Worm (Caenorhabditis elegans) whole organism, early embryonic: ENCODE results near the gene gtf-2H2C.

Source experiments
- B0310.2 ChIP-seq: sonication (generic microtip); optimal IDR thresholded peaks from 2 replicates; lab custom pipeline; 2016; ENCODE audit warnings: mild to moderate bottlenecking, missing genetic modification characterization, missing compliant biosample characterization
- F13C5.2 ChIP-seq: sonication (generic microtip); optimal IDR thresholded peaks from 2 replicates; lab custom pipeline; 2017; ENCODE audit warnings: mild to moderate bottlenecking, missing genetic modification characterization, inconsistent platforms, missing compliant biosample characterization
- aly-1 ChIP-seq: sonication (generic microtip); optimal IDR thresholded peaks from 2 replicates; lab custom pipeline; 2016; ENCODE audit warnings: missing genetic modification characterization, missing compliant biosample characterization
- ama-1 ChIP-seq: fragments of 150-350 bp; optimal IDR thresholded peaks from 2 replicates; lab custom pipeline; 2014
- ceh-13 ChIP-seq: fragments of 200-800 bp; sonication (Bioruptor generic); optimal IDR thresholded peaks from 2 replicates; lab custom pipeline; 2018; ENCODE audit warnings: mild to moderate bottlenecking, missing genetic modification characterization, missing compliant biosample characterization
- ceh-36 ChIP-seq: sonication (generic microtip); optimal IDR thresholded peaks from 2 replicates; lab custom pipeline; 2016; ENCODE audit warnings: missing genetic modification characterization, inconsistent platforms, missing compliant biosample characterization
- ets-7 ChIP-seq: sonication (generic microtip); optimal IDR thresholded peaks from 2 replicates; lab custom pipeline; 2016; ENCODE audit warnings: missing genotype, missing genetic modification characterization, missing compliant biosample characterization
- flt-1 ChIP-seq: fragments of 200-800 bp; sonication (Bioruptor generic); IDR thresholded peaks from 2 replicates; pipeline ENCODE4 v1.3.6; 2022; ENCODE audit warnings: missing genetic modification characterization, missing compliant biosample characterization
- hmbx-1 ChIP-seq: sonication (generic microtip); optimal IDR thresholded peaks from 2 replicates; lab custom pipeline; 2016; ENCODE audit warnings: mild to moderate bottlenecking, missing genetic modification characterization, missing compliant biosample characterization
- hmg-4 ChIP-seq: fragments of 200-800 bp; sonication (Bioruptor generic); optimal IDR thresholded peaks from 2 replicates; lab custom pipeline; 2018; ENCODE audit warnings: mild to moderate bottlenecking, missing genetic modification characterization, missing compliant biosample characterization
- hnd-1 ChIP-seq: sonication (generic microtip); optimal IDR thresholded peaks from 2 replicates; lab custom pipeline; 2016; ENCODE audit warnings: missing genetic modification characterization, missing compliant biosample characterization
- pes-1 ChIP-seq: fragments of 200-800 bp; sonication (Bioruptor generic); IDR thresholded peaks from 2 replicates; pipeline ENCODE4 v1.3.6; 2022; ENCODE audit warnings: missing genetic modification reagents, missing genetic modification characterization, missing compliant biosample characterization
- scrt-1 ChIP-seq: fragments of 200-800 bp; sonication (Bioruptor generic); IDR thresholded peaks from 2 replicates; pipeline ENCODE4 v1.3.6; 2022; ENCODE audit warnings: missing genetic modification characterization, missing compliant biosample characterization
- sea-1 ChIP-seq: fragments of 200-800 bp; sonication (Bioruptor generic); conservative IDR thresholded peaks from 2 replicates; pipeline ENCODE4 v1.3.6; 2022; ENCODE audit warnings: missing genetic modification characterization, missing compliant biosample characterization
- tbx-11 ChIP-seq: fragments of 200-800 bp; sonication (Bioruptor generic); IDR thresholded peaks from 2 replicates; pipeline ENCODE4 v1.3.6; 2022; ENCODE audit warnings: missing genetic modification characterization, missing compliant biosample characterization
- tbx-37 ChIP-seq: fragments of 200-800 bp; sonication (Bioruptor generic); conservative IDR thresholded peaks from 2 replicates; pipeline ENCODE4 v1.3.6; 2022; ENCODE audit warnings: missing genetic modification reagents, missing genetic modification characterization, missing compliant biosample characterization

The gtf-2H2C gene

DNA sequence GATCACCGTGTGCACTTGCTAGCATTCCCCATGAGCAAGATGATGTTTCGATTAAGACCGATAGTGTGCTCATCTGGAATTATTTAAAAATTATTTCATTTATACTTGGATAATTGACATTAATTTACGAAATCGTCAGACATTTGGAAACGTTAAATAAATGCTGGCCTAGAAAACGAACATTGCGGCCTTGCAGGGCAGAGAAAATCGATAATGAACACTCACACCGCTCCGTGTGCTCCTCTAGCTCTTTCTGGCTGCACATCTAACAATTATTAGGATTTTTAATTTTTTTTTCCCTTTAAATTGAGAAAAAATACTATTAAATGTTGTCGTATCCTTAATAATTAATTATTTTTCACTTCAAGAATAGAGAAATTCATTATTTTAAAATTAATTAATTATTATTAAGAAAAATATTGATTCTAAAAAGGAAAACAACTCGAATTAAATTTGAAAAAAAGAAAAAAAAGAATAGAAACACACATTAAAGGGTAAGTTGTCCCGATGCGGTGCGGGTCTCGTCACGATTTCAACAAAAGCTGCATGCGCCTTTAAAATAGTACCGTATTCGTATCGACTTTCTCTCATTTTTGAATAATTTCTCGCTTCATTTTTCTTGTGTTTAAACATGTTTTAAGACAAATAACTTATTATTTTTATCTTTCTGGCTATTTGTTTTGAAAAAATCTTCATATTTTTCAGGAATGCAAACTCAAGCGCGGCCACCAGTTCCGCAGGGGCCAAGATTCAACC lies 29.7 kb upstream of the gtf-2H2C start, which contains the start of the genes gtf-2H3 and ham-3:
gtf-2H3 (minus strand) TSS at position 73 of the 756 bp plus-strand sequence.
ham-3 (plus strand) TSS at position 706 of the 756 bp plus-strand sequence.
- TF ChIP-seq flt-1 (GFP tag; lab: Robert Waterston, UW) = no peak
- TF ChIP-seq pes-1 = 0 out of 2 replicates have a peak, but pooled peaks have one; percentile 48

DNA sequence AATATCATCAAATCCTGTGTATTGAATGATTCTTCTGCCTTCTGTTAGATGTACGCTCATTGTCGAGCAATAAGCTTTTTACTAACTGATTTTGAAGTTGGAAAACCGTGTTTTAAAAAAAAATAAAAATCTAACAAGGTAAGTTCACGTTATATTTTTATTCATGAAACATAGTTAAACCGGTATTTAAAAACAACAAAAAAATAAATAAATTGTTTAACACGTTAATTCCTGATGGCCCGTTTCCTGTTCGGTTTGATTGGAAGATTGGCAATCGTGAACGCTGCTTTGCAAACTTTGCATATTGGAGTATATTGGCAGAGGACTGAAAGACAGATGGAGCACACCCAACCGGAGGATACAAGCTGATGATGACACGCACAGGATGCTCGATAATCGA lies 28.2 kb upstream of the gtf-2H2C start, which contains the start of gene ZK1128.3:
ZK1128.3 (minus strand) TSS at position 101 of the 400 bp plus-strand sequence.
- no peak for TF ChIP-seq scrt-1 (GFP tag; lab: Robert Waterston, UW)
- TF ChIP-seq tbx-37 = no peak
- TF ChIP-seq F13C5.2 (tag; lab: Kevin White, UChicago) = no peak
- TF ChIP-seq ets-7 (tag; lab: Kevin White, UChicago) = no peak
- no peak for TF ChIP-seq flt-1 (GFP tag; lab: Robert Waterston, UW)

DNA sequence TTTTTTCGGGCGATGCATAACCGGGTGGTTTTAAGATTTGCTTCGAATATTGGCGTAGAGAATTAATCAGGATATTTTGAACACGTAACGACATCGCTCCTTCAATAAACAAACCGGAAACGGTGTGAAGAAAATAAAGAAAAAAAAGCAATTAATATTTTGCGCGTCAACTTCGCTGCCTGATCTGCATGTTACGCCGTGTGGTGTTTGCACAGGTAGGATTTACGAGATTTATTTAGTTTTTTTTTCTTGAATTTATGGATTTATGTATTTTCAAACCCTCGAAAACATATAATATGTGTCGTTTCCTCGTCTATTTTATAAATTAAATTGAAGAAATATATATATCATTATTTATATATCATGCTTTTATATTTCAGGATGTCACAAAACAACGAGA lies 24.1 kb upstream of the gtf-2H2C start, which contains the start of the genes ZK1128.1 and mett-10:
ZK1128.1 (minus strand) TSS at position 99 of the 400 bp plus-strand sequence.
mett-10 (plus strand) TSS at position 375 of the 400 bp plus-strand sequence.
- TF ChIP-seq ceh-13 (GFP tag; lab: Kevin White, UChicago) (no peak), hmbx-1 (no peak), sea-1 (GFP tag; lab: Robert Waterston, UW) (no peak), tbx-37 (no peak), ama-1 (lab: Kevin White, UChicago) (no peak), aly-1 (no peak), B0310.2 (no peak)

DNA sequence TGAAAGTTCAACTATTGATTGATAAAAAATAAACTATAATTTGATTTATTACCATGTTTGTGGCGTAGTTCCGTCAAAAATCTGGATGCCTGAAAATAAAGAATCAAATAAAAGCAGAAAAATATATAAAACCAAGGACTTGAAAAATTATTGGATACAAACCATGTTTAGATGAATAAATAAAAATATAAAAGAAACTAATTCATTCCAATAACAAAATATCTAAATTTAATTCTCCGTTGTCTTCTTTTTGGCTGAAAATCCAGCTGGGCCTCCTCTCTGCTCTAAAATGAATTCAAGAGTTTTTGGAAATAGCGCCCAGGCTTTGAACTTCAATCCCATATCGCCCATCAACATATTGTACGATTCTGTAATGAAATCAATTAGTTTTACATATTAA lies 22.4 kb upstream of the gtf-2H2C start, which contains the start of gene vps-29:
vps-29 (minus strand) TSS at position 101 of the 400 bp plus-strand sequence.
- TF ChIP-seq B0310.2 (no peak), hmg-4 (GFP tag; lab: Kevin White, UChicago) (no peak), ama-1 (lab: Kevin White, UChicago) (no peak), ets-7 (tag; lab: Kevin White, UChicago) (no peak), ceh-13 (GFP tag; lab: Kevin White, UChicago) (no peak), F13C5.2 (tag; lab: Kevin White, UChicago) (no peak), sea-1 (GFP tag; lab: Robert Waterston, UW) (no peak)

DNA sequence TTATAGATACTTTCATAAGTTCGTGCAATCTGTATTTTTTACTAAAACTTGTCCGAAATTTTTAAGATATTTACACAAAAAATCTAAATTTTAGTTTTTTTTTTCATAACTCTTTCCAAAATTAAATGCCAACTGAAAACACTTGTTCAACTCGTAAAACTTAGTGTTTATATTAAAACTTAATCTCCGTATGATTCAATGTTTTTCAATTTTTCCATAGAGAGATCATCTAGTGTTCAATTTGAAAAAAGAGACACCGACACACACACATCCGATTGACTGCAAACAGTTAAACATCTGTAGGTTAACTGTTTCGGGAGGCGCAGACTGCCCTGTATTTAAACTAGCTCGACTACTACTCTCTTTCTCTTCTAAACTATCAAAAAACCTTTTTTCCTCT lies 18.4 kb upstream of the gtf-2H2C start, which contains the start of gene T16H12.9:
T16H12.9 (plus strand) TSS at position 301 of the 400 bp plus-strand sequence.
- TF ChIP-seq ets-7 (tag; lab: Kevin White, UChicago) (no peak), scrt-1 (GFP tag; lab: Robert Waterston, UW) (no peak)

DNA sequence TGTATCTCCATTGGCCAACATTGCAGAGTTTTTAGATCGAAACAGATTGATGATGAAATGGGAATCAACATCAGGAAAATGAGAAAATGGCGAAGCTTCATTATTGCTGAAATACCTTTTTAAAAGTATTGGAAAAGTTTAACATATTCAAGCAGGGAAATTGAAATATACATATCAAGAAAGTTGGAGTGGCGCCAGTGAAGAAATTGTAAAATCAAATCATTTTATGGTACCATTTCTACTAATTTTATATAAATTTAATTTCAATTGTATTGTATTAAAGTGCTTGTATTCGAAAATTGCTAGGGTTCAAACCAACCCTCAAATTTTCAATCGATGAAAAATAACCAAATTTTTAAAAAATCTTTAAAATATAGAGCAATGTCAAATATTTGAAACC lies 15.8 kb upstream of the gtf-2H2C start, which contains the start of gene srt-55:
srt-55 (minus strand) TSS at position 101 of the 400 bp plus-strand sequence.
- TF ChIP-seq hnd-1 (tag; lab: Kevin White, UChicago) = no peak
- no peak for TF ChIP-seq hmbx-1

DNA sequence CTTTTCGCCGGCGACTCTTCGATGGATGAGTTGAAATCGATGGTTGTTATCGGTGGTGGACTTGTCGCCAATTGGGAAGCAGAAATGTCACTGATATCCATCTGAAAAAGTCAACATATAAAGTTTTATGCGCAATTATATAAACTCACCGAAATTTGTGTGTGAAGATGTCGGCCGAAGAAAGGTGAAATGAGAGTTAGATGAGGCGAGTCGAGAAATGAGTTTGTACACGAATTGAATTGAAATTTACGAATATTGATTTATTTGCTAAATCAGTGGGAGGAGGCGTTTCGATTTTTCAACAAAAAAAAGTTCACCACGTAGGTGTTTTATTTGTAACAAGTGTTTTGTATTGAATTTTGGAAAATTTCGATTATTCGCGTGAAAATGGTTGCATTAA lies 10.8 kb upstream of the gtf-2H2C start, which contains the start of gene kel-10:
kel-10 (minus strand) TSS at position 101 of the 400 bp plus-strand sequence.
- TF ChIP-seq sea-1 (GFP tag; lab: Robert Waterston, UW) = no peak
- no peak for TF ChIP-seq ama-1 (lab: Kevin White, UChicago)
- TF ChIP-seq scrt-1 (GFP tag; lab: Robert Waterston, UW) = no peak
- TF ChIP-seq flt-1 (GFP tag; lab: Robert Waterston, UW) = no peak
- no peak for TF ChIP-seq ceh-36 (tag; lab: Kevin White, UChicago)

DNA sequence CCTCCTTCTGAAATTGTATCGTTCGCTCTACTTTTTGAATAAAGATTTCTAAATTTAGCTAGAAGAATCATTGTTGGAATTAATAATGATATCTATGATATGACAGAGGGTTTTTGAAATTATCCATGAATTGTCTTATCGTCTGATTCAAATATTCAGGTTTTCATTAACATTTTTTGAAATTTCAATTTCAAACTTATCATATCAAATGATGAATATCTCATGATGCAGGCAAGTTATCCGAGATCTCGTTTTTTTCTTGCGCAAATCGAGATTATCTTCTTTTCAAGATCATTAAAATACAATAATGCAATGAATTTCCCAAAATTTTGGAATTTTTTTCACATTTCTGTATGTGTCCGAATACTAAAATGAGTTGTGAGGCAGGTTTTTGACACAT lies 7.4 kb upstream of the gtf-2H2C start, which contains the start of gene spop-1:
spop-1 (minus strand) TSS at position 101 of the 400 bp plus-strand sequence.
- TF ChIP-seq sea-1 (GFP tag; lab: Robert Waterston, UW) = no peak
- no peak for TF ChIP-seq tbx-37
- TF ChIP-seq tbx-11 (GFP tag; lab: Robert Waterston, UW) = no peak
- TF ChIP-seq hnd-1 (tag; lab: Kevin White, UChicago) = no peak
- no peak for TF ChIP-seq ama-1 (lab: Kevin White, UChicago)
- TF ChIP-seq ceh-36 (tag; lab: Kevin White, UChicago) = no peak

DNA sequence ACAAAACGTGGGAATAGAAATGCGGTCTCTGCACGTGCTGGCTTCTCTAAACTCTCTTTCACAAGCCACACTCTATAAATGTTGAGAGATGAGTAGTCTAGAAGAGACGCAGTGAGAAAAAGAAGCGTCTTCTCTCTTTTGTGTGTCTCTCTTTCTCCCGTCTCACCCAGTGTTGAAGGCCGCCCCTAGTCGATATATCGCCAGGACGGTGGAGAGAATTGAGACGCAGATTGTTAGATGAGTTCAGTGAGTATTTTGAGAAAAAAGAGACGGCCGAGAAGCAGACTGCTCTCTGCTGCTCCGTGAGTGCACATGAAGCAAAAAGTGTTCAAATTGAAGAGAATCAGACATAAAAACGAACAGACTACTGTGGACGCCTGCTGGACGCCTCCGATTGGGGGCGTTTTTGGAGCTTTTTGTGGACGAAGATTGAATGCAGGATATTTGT lies 6.0 kb upstream of the gtf-2H2C start:
- TF ChIP-seq hmg-4 (GFP tag; lab: Kevin White, UChicago) = peak; percentile 57
- no peak for TF ChIP-seq ets-7 (tag; lab: Kevin White, UChicago)
